Worm (Caenorhabditis elegans) whole organism, L2 larva: ENCODE results near the gene K11D12.12.

ENCODE experiments used
- C34F6.9 ChIP-seq: fragments of 150-350 bp; optimal IDR thresholded peaks from 2 replicates; lab custom pipeline; 2014; ENCODE audit warnings: missing biosample characterization, missing genetic modification characterization
- F13H6.1 ChIP-seq: sonication (generic microtip); optimal IDR thresholded peaks from 2 replicates; lab custom pipeline; 2016; ENCODE audit warnings: missing genetic modification characterization, missing compliant biosample characterization
- R02D3.7 ChIP-seq: fragments of 150-350 bp; optimal IDR thresholded peaks from 2 replicates; lab custom pipeline; 2014; ENCODE audit warnings: missing biosample characterization, missing genetic modification characterization
- Y55F3AM.14 ChIP-seq: fragments of 200-800 bp; sonication (Bioruptor generic); optimal IDR thresholded peaks from 2 replicates; lab custom pipeline; 2018; ENCODE audit warnings: mild to moderate bottlenecking, missing genetic modification characterization, missing compliant biosample characterization
- ZK546.5 ChIP-seq: sonication (generic microtip); optimal IDR thresholded peaks from 2 replicates; lab custom pipeline; 2017; ENCODE audit warnings: missing biosample characterization, missing genetic modification characterization
- alr-1 ChIP-seq: fragments of 150-350 bp; optimal IDR thresholded peaks from 2 replicates; lab custom pipeline; 2014; ENCODE audit warnings: missing biosample characterization, missing genetic modification characterization
- aly-2 ChIP-seq: fragments of 150-350 bp; optimal IDR thresholded peaks from 2 replicates; lab custom pipeline; 2014; ENCODE audit warnings: missing biosample characterization, missing genetic modification characterization
- ama-1 ChIP-seq: fragments of 150-350 bp; optimal IDR thresholded peaks from 2 replicates; lab custom pipeline; 2018; ENCODE audit warnings: inconsistent platforms
- blmp-1 ChIP-seq: sonication (generic microtip); optimal IDR thresholded peaks from 2 replicates; lab custom pipeline; 2017; ENCODE audit warnings: missing genetic modification characterization, mild to moderate bottlenecking, missing compliant biosample characterization, antibody characterized with exemption, moderate library complexity; ENCODE audit not compliant: insufficient read depth
- ceh-16 ChIP-seq: fragments of 150-350 bp; optimal IDR thresholded peaks from 2 replicates; lab custom pipeline; 2014; ENCODE audit warnings: missing biosample characterization, missing genetic modification characterization
- ceh-82 ChIP-seq: fragments of 150-350 bp; optimal IDR thresholded peaks from 2 replicates; lab custom pipeline; 2014; ENCODE audit warnings: missing biosample characterization, missing genetic modification characterization
- crh-2 ChIP-seq: sonication (generic microtip); optimal IDR thresholded peaks from 2 replicates; lab custom pipeline; 2017; ENCODE audit warnings: missing biosample characterization, missing genetic modification characterization
- dmd-4 ChIP-seq: sonication (generic microtip); optimal IDR thresholded peaks from 2 replicates; lab custom pipeline; 2017; ENCODE audit warnings: missing biosample characterization, missing genetic modification characterization
- egl-27 ChIP-seq: sonication (generic microtip); optimal IDR thresholded peaks from 3 replicates; lab custom pipeline; 2017; ENCODE audit warnings: missing biosample characterization, missing genetic modification reagents, missing genetic modification characterization
- elt-1 ChIP-seq: fragments of 150-350 bp; optimal IDR thresholded peaks from 2 replicates; lab custom pipeline; 2014; ENCODE audit warnings: missing biosample characterization, missing genetic modification characterization
- elt-3 ChIP-seq: sonication (generic microtip); optimal IDR thresholded peaks from 2 replicates; lab custom pipeline; 2017; ENCODE audit warnings: missing biosample characterization, missing genetic modification characterization
- fos-1 ChIP-seq: fragments of 150-350 bp; optimal IDR thresholded peaks from 2 replicates; lab custom pipeline; 2014; ENCODE audit warnings: missing biosample characterization, missing genetic modification characterization
- gmeb-1 ChIP-seq: fragments of 150-350 bp; optimal IDR thresholded peaks from 2 replicates; lab custom pipeline; 2014; ENCODE audit warnings: missing biosample characterization, missing genetic modification characterization
- lin-11 ChIP-seq: fragments of 150-350 bp; sonication (generic microtip); optimal IDR thresholded peaks from 2 replicates; lab custom pipeline; 2014; ENCODE audit warnings: missing biosample characterization, missing genetic modification characterization, inconsistent platforms, mixed read lengths
- lin-13 ChIP-seq: fragments of 150-350 bp; optimal IDR thresholded peaks from 2 replicates; lab custom pipeline; 2014; ENCODE audit warnings: missing biosample characterization, missing genetic modification reagents, missing genetic modification characterization
- lin-39 ChIP-seq: fragments of 150-350 bp; optimal IDR thresholded peaks from 2 replicates; lab custom pipeline; 2014; ENCODE audit warnings: missing biosample characterization, missing genetic modification reagents, missing genetic modification characterization
- lsy-2 ChIP-seq, 2 experiments: fragments of 150-350 bp in 1 of 2; sonication (generic microtip) in 1 of 2; optimal IDR thresholded peaks; 2 replicates each; lab custom pipeline; 2014 to 2017; ENCODE audit warnings: missing biosample characterization in 2 of 2, missing genetic modification characterization in 2 of 2
- mab-5 ChIP-seq: fragments of 150-350 bp; optimal IDR thresholded peaks from 2 replicates; lab custom pipeline; 2014; ENCODE audit warnings: missing biosample characterization, missing genetic modification characterization
- mbf-1 ChIP-seq: sonication (generic microtip); optimal IDR thresholded peaks from 2 replicates; lab custom pipeline; 2017; ENCODE audit warnings: missing biosample characterization, missing genetic modification characterization
- mdl-1 ChIP-seq, 2 experiments: fragments of 150-350 bp in 1 of 2; sonication (generic microtip) in 1 of 2; optimal IDR thresholded peaks; 2 replicates each; lab custom pipeline; 2017; ENCODE audit warnings: missing biosample characterization in 2 of 2, missing genetic modification characterization in 2 of 2
- nhr-10 ChIP-seq: sonication (generic microtip); optimal IDR thresholded peaks from 2 replicates; lab custom pipeline; 2017; ENCODE audit warnings: missing biosample characterization, missing genetic modification characterization
- nhr-11 ChIP-seq: fragments of 150-350 bp; optimal IDR thresholded peaks from 2 replicates; lab custom pipeline; 2014; ENCODE audit warnings: missing biosample characterization, missing genetic modification characterization
- nhr-12 ChIP-seq: fragments of 150-350 bp; optimal IDR thresholded peaks from 2 replicates; lab custom pipeline; 2014; ENCODE audit warnings: missing biosample characterization, missing genetic modification characterization
- nhr-129 ChIP-seq: fragments of 150-350 bp; optimal IDR thresholded peaks from 2 replicates; lab custom pipeline; 2014; ENCODE audit warnings: missing biosample characterization, missing genetic modification characterization
- nhr-21 ChIP-seq: fragments of 150-350 bp; optimal IDR thresholded peaks from 2 replicates; lab custom pipeline; 2014; ENCODE audit warnings: missing biosample characterization, missing genetic modification characterization
- nhr-23 ChIP-seq: fragments of 150-350 bp; optimal IDR thresholded peaks from 2 replicates; lab custom pipeline; 2014; ENCODE audit warnings: missing biosample characterization, missing genetic modification reagents, missing genetic modification characterization
- nhr-237 ChIP-seq: fragments of 150-350 bp; optimal IDR thresholded peaks from 2 replicates; lab custom pipeline; 2014; ENCODE audit warnings: missing biosample characterization, missing genetic modification characterization
- nhr-25 ChIP-seq: fragments of 150-350 bp; sonication (generic microtip); optimal IDR thresholded peaks from 3 replicates; lab custom pipeline; 2014; ENCODE audit warnings: missing biosample characterization, missing genetic modification characterization
- nhr-6 ChIP-seq: fragments of 150-350 bp; optimal IDR thresholded peaks from 2 replicates; lab custom pipeline; 2014; ENCODE audit warnings: missing biosample characterization, missing genetic modification characterization
- nhr-77 ChIP-seq: fragments of 150-350 bp; optimal IDR thresholded peaks from 2 replicates; lab custom pipeline; 2014; ENCODE audit warnings: missing biosample characterization, missing genetic modification characterization
- peb-1 ChIP-seq: fragments of 150-350 bp; optimal IDR thresholded peaks from 2 replicates; lab custom pipeline; 2014; ENCODE audit warnings: missing biosample characterization, missing genetic modification characterization
- sem-4 ChIP-seq: fragments of 150-350 bp; optimal IDR thresholded peaks from 2 replicates; lab custom pipeline; 2014; ENCODE audit warnings: missing biosample characterization, missing genetic modification reagents, missing genetic modification characterization
- skn-1 ChIP-seq: sonication (generic microtip); optimal IDR thresholded peaks from 2 replicates; lab custom pipeline; 2017; ENCODE audit warnings: missing biosample characterization, missing genetic modification characterization
- sma-3 ChIP-seq: sonication (generic microtip); optimal IDR thresholded peaks from 2 replicates; lab custom pipeline; 2016; ENCODE audit warnings: missing genetic modification reagents, missing genetic modification characterization, missing compliant biosample characterization
- sma-9 ChIP-seq, 2 experiments: fragments of 150-350 bp in 1 of 2; sonication (generic microtip) in 1 of 2; optimal IDR thresholded peaks; 2 replicates each; lab custom pipeline; 2014 to 2016; ENCODE audit warnings: missing genetic modification characterization in 2 of 2, mild to moderate bottlenecking in 1 of 2, missing biosample characterization in 1 of 2, missing compliant biosample characterization in 1 of 2, missing genetic modification reagents in 1 of 2, moderate library complexity in 1 of 2
- snpc-4 ChIP-seq: fragments of 150-350 bp; optimal IDR thresholded peaks from 2 replicates; lab custom pipeline; 2014; ENCODE audit warnings: missing biosample characterization, missing genetic modification characterization
- unc-39 ChIP-seq: fragments of 150-350 bp; optimal IDR thresholded peaks from 2 replicates; lab custom pipeline; 2014; ENCODE audit warnings: missing biosample characterization, missing genetic modification characterization
- unc-55 ChIP-seq: fragments of 150-350 bp; sonication (generic microtip); optimal IDR thresholded peaks from 3 replicates; lab custom pipeline; 2014; ENCODE audit warnings: missing biosample characterization, missing genetic modification reagents, missing genetic modification characterization
- unc-62 ChIP-seq: fragments of 150-350 bp; optimal IDR thresholded peaks from 2 replicates; lab custom pipeline; 2014; ENCODE audit warnings: missing biosample characterization, missing genetic modification reagents, missing genetic modification characterization
- zag-1 ChIP-seq: fragments of 150-350 bp; optimal IDR thresholded peaks from 2 replicates; lab custom pipeline; 2014; ENCODE audit warnings: missing biosample characterization, missing genetic modification characterization
- ztf-1 ChIP-seq: fragments of 200-800 bp; sonication (Bioruptor generic); conservative IDR thresholded peaks from 2 replicates; pipeline ENCODE4 v1.3.6; 2022; ENCODE audit warnings: missing genetic modification characterization, missing compliant biosample characterization
- ztf-11 ChIP-seq: sonication (generic microtip); optimal IDR thresholded peaks from 2 replicates; lab custom pipeline; 2017; ENCODE audit warnings: missing biosample characterization, missing genetic modification characterization
- ztf-4 ChIP-seq: fragments of 150-350 bp; optimal IDR thresholded peaks from 2 replicates; lab custom pipeline; 2014; ENCODE audit warnings: missing biosample characterization, missing genetic modification characterization

Gene K11D12.12

ce11 chrV:5069440-5069839 lies 17.4 kb downstream of the K11D12.12 start, which contains the start of gene Y58A7A.1:
Gene Y58A7A.1, minus strand, starts transcription at chrV:5069540.
- no peak for TF ChIP-seq unc-39 (tag; lab: Kevin White, UChicago)

- TF ChIP-seq ZK546.5 = no peak
- TF ChIP-seq Y55F3AM.14 (GFP tag; lab: Kevin White, UChicago) = no peak
- no peak for TF ChIP-seq gmeb-1 (tag; lab: Kevin White, UChicago)
- no peak for TF ChIP-seq C34F6.9 (tag; lab: Kevin White, UChicago)
- TF ChIP-seq sem-4 (tag; lab: Kevin White, UChicago) = no peak
- TF ChIP-seq nhr-6 (tag; lab: Kevin White, UChicago) = no peak
- TF ChIP-seq ceh-82 (tag; lab: Kevin White, UChicago) = no peak
- TF ChIP-seq zag-1 (tag; lab: Kevin White, UChicago) = no peak
- no peak for TF ChIP-seq lin-11 (tag; lab: Kevin White, UChicago)
- no peak for TF ChIP-seq mbf-1
- no peak for TF ChIP-seq nhr-129 (tag; lab: Kevin White, UChicago)
- no peak for TF ChIP-seq nhr-12 (tag; lab: Kevin White, UChicago)
- TF ChIP-seq skn-1 = no peak
- no peak for TF ChIP-seq ztf-1 (GFP tag; lab: Robert Waterston, UW)
- no peak for TF ChIP-seq snpc-4 (tag; lab: Kevin White, UChicago)
Measured at ce11 chrV:5072082-5072481, 20.0 kb downstream of the K11D12.12 start, which contains the start of gene Y58A7A.2. Gene Y58A7A.2, minus strand, starts transcription at chrV:5072182.

ce11 chrV:5080853-5081338 lies 28.8 kb downstream of the K11D12.12 start, which contains the start of gene Y58A7A.3:
Gene Y58A7A.3, minus strand, starts transcription at chrV:5080903.
- TF ChIP-seq ZK546.5 (no peak), sma-3 (GFP tag; lab: Kevin White, UChicago) (peak; percentile 43), lin-11 (tag; lab: Kevin White, UChicago) (no peak), elt-3 (tag; lab: Kevin White, UChicago) (no peak), ceh-16 (no peak), nhr-10 (tag; lab: Kevin White, UChicago) (no peak), gmeb-1 (tag; lab: Kevin White, UChicago) (peak; percentile 9), nhr-11 (tag; lab: Kevin White, UChicago) (no peak), egl-27 (tag; lab: Kevin White, UChicago) (no peak), crh-2 (tag; lab: Kevin White, UChicago) (peak; percentile 38), nhr-12 (tag; lab: Kevin White, UChicago) (no peak), zag-1 (tag; lab: Kevin White, UChicago) (no peak), ztf-11 (tag; lab: Kevin White, UChicago) (no peak), nhr-77 (tag; lab: Kevin White, UChicago) (no peak), nhr-129 (tag; lab: Kevin White, UChicago) (peak; percentile 100), ceh-82 (tag; lab: Kevin White, UChicago) (no peak), dmd-4 (tag; lab: Kevin White, UChicago) (no peak), skn-1 (no peak), ztf-4 (tag; lab: Kevin White, UChicago) (no peak), blmp-1 (no peak), lin-39 (tag; lab: Kevin White, UChicago) (no peak), nhr-237 (no peak), elt-1 (tag; lab: Kevin White, UChicago) (no peak), unc-62 (GFP tag; lab: Kevin White, UChicago) (no peak), aly-2 (tag; lab: Kevin White, UChicago) (no peak), peb-1 (tag; lab: Kevin White, UChicago) (no peak), mbf-1 (no peak), nhr-25 (tag; lab: Kevin White, UChicago) (peak; percentile 57), unc-39 (tag; lab: Kevin White, UChicago) (no peak), alr-1 (tag; lab: Kevin White, UChicago) (no peak), nhr-21 (tag; lab: Kevin White, UChicago) (no peak), lin-13 (GFP tag; lab: Kevin White, UChicago) (no peak), C34F6.9 (tag; lab: Kevin White, UChicago) (peak; percentile 62), sem-4 (tag; lab: Kevin White, UChicago) (no peak), ztf-1 (GFP tag; lab: Robert Waterston, UW) (no peak), unc-55 (GFP tag; lab: Kevin White, UChicago) (peak; percentile 50), lsy-2 (tag; optimal IDR thresholded peaks at IDR 0.05; lab: Kevin White, UChicago) (peak in 1 of 2 experiments; percentile 31), mab-5 (tag; lab: Kevin White, UChicago) (no peak), fos-1 (tag; lab: Kevin White, UChicago) (peak; percentile 87), sma-9 (GFP tag; optimal IDR thresholded peaks at IDR 0.05; lab: Kevin White, UChicago) (peak; percentile 33), sma-9 (tag; optimal IDR thresholded peaks at IDR 0.05; lab: Kevin White, UChicago) (no peak), mdl-1 (tag; optimal IDR thresholded peaks at IDR 0.05; lab: Kevin White, UChicago) (no peak), ama-1 (lab: Kevin White, UChicago) (no peak), Y55F3AM.14 (GFP tag; lab: Kevin White, UChicago) (no peak), nhr-23 (no peak), F13H6.1 (tag; lab: Kevin White, UChicago) (peak; percentile 17), nhr-6 (tag; lab: Kevin White, UChicago) (no peak), snpc-4 (tag; lab: Kevin White, UChicago) (no peak), R02D3.7 (tag; lab: Kevin White, UChicago) (no peak)
